Worm (Caenorhabditis elegans): ENCODE measurements around the gene C01G10.14.

Gene C01G10.14

DNA sequence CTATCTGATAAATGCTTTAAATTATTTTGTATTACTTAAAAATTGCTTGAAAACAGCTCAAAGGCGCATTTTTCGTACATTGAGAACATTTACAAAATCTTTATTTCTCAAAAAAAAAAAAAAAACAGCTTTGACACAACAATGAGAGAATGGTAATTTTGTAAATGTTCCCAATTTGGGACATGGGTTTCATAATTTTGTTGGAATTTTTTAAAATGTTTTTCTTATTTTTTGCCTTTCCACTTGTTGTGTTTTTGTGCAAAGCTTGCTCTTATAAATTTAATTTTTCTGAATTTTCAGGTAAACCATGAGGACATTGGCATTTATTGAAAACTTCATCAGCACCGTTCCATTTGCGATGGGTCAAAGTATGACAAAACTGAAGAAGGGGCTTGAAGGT lies 5.9 kb upstream of the C01G10.14 start, which contains the start of gene T01G5.7:
Gene T01G5.7, plus strand, starts transcription at position 301 of the 400 bp plus-strand sequence.
- TF ChIP-seq ztf-29 (GFP tag; IDR thresholded peaks at IDR 0.05) (no peak), ref-1 (GFP tag; conservative IDR thresholded peaks at IDR 0.05) (no peak), flt-1 (GFP tag; IDR thresholded peaks at IDR 0.05) (no peak), klf-2 (GFP tag; conservative IDR thresholded peaks at IDR 0.05) (no peak), T22C8.4 (GFP tag; IDR thresholded peaks at IDR 0.05) (no peak), med-1 (GFP tag; optimal IDR thresholded peaks at IDR 0.05; ENCODE audit: insufficient read depth) (no peak), cog-1 (tag; optimal IDR thresholded peaks at IDR 0.05) (no peak), tab-1 (GFP tag; IDR thresholded peaks at IDR 0.05) (no peak), ztf-23 (GFP tag; IDR thresholded peaks at IDR 0.05) (no peak)

ce11 chrV:15109260-15109659 lies 3.5 kb upstream of the C01G10.14 start, which contains the start of gene Y75B12A.2:
Y75B12A.2 (plus strand) TSS chrV:15109560.
- TF ChIP-seq ztf-29 (GFP tag; IDR thresholded peaks at IDR 0.05) (no peak), ztf-23 (GFP tag; IDR thresholded peaks at IDR 0.05) (no peak), flt-1 (GFP tag; IDR thresholded peaks at IDR 0.05) (no peak), T22C8.4 (GFP tag; IDR thresholded peaks at IDR 0.05) (no peak), ref-1 (GFP tag; conservative IDR thresholded peaks at IDR 0.05) (no peak), tab-1 (GFP tag; IDR thresholded peaks at IDR 0.05) (no peak), klf-2 (GFP tag; conservative IDR thresholded peaks at IDR 0.05) (no peak), cog-1 (tag; optimal IDR thresholded peaks at IDR 0.05) (no peak), med-1 (GFP tag; optimal IDR thresholded peaks at IDR 0.05; ENCODE audit: insufficient read depth) (no peak)

DNA sequence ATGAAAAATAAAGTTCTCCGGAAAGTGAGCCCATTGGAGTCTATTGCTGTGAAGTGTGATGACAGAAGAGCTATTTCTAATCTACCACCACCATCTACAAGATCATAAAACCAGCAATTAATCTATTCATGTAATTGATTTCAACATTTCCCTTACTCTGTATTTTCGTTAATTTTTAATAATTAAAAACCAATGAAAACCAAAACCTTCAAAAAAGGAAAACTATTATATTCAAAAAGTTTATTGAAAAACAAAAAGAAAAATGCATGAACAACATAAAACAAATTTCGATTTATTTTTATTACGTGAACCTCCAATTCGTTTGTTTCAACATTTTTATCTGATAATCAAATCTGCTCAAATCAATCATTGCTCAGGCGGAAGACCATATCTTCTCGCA lies 6.3 kb downstream of the C01G10.14 start, which contains the start of gene C01G10.1:
Gene C01G10.1, plus strand, starts transcription at position 301 of the 400 bp plus-strand sequence.
- no peak for TF ChIP-seq T22C8.4 (GFP tag; IDR thresholded peaks at IDR 0.05)
- no peak for TF ChIP-seq klf-2 (GFP tag; conservative IDR thresholded peaks at IDR 0.05)
- TF ChIP-seq tab-1 (GFP tag; IDR thresholded peaks at IDR 0.05): no peak
- TF ChIP-seq ztf-29 (GFP tag; IDR thresholded peaks at IDR 0.05): no peak
- TF ChIP-seq ref-1 (GFP tag; conservative IDR thresholded peaks at IDR 0.05): no peak
- TF ChIP-seq cog-1 (tag; optimal IDR thresholded peaks at IDR 0.05): no peak
- TF ChIP-seq med-1 (GFP tag; optimal IDR thresholded peaks at IDR 0.05; ENCODE audit: insufficient read depth): no peak
- no peak for TF ChIP-seq ztf-23 (GFP tag; IDR thresholded peaks at IDR 0.05)
- TF ChIP-seq flt-1 (GFP tag; IDR thresholded peaks at IDR 0.05): no peak

- TF ChIP-seq flt-1 (GFP tag; IDR thresholded peaks at IDR 0.05) (no peak), T22C8.4 (GFP tag; IDR thresholded peaks at IDR 0.05) (no peak), tab-1 (GFP tag; IDR thresholded peaks at IDR 0.05) (no peak), cog-1 (tag; optimal IDR thresholded peaks at IDR 0.05) (no peak), ztf-29 (GFP tag; IDR thresholded peaks at IDR 0.05) (no peak)
Observed at ce11 chrV:15094749-15095148, 11.0 kb downstream of the C01G10.14 start, which contains the start of gene srx-78. srx-78 (plus strand) TSS chrV:15095049.

DNA sequence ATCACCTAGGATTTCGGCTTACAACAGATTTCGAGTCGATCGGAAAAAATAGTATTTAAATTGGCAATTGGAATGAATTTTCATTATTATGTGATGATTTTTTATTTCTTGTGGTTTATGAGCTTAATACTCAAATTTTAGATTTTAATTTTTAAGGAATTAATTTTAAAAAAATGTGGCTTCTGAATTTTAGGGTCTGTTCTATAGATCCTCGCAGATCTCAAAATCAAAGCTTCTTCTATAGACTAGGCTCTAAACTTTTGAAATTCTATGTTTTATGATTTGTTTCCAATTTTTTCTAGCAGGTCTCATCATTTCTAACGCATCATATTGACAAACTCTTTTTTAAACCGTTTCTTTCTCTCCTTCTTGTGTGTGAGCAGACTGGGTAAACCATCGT lies 13.1 kb downstream of the C01G10.14 start, which contains the start of gene txt-12:
Gene txt-12, plus strand, starts transcription at position 301 of the 400 bp plus-strand sequence.
- no peak for TF ChIP-seq ref-1 (GFP tag; conservative IDR thresholded peaks at IDR 0.05)
- TF ChIP-seq tab-1 (GFP tag; IDR thresholded peaks at IDR 0.05): no peak
- TF ChIP-seq klf-2 (GFP tag; conservative IDR thresholded peaks at IDR 0.05): no peak
- TF ChIP-seq cog-1 (tag; optimal IDR thresholded peaks at IDR 0.05): no peak
- TF ChIP-seq ztf-29 (GFP tag; IDR thresholded peaks at IDR 0.05): no peak
- no peak for TF ChIP-seq med-1 (GFP tag; optimal IDR thresholded peaks at IDR 0.05; ENCODE audit: insufficient read depth)
- no peak for TF ChIP-seq flt-1 (GFP tag; IDR thresholded peaks at IDR 0.05)
- TF ChIP-seq T22C8.4 (GFP tag; IDR thresholded peaks at IDR 0.05): no peak

ce11 chrV:15090457-15090856 lies 15.3 kb downstream of the C01G10.14 start, which contains the start of gene C01G10.17:
C01G10.17 (plus strand) TSS chrV:15090757.
- TF ChIP-seq cog-1 (tag; optimal IDR thresholded peaks at IDR 0.05) (no peak), ztf-23 (GFP tag; IDR thresholded peaks at IDR 0.05) (no peak), klf-2 (GFP tag; conservative IDR thresholded peaks at IDR 0.05) (no peak), ref-1 (GFP tag; conservative IDR thresholded peaks at IDR 0.05) (no peak), flt-1 (GFP tag; IDR thresholded peaks at IDR 0.05) (no peak), T22C8.4 (GFP tag; IDR thresholded peaks at IDR 0.05) (no peak), ztf-29 (GFP tag; IDR thresholded peaks at IDR 0.05) (no peak), tab-1 (GFP tag; IDR thresholded peaks at IDR 0.05) (no peak), med-1 (GFP tag; optimal IDR thresholded peaks at IDR 0.05; ENCODE audit: insufficient read depth) (no peak)

- TF ChIP-seq med-1 (GFP tag; optimal IDR thresholded peaks at IDR 0.05; ENCODE audit: insufficient read depth) (no peak), klf-2 (GFP tag; conservative IDR thresholded peaks at IDR 0.05) (no peak), tab-1 (GFP tag; IDR thresholded peaks at IDR 0.05) (no peak), ztf-29 (GFP tag; IDR thresholded peaks at IDR 0.05) (no peak), ref-1 (GFP tag; conservative IDR thresholded peaks at IDR 0.05) (no peak), cog-1 (tag; optimal IDR thresholded peaks at IDR 0.05) (no peak), ztf-23 (GFP tag; IDR thresholded peaks at IDR 0.05) (no peak), T22C8.4 (GFP tag; IDR thresholded peaks at IDR 0.05) (no peak), flt-1 (GFP tag; IDR thresholded peaks at IDR 0.05) (no peak)
Observed at ce11 chrV:15089438-15089837, 16.3 kb downstream of the C01G10.14 start, which contains the start of the genes C01G10.5 and C01G10.4. C01G10.5 (minus strand) TSS chrV:15089538. C01G10.4 (plus strand) TSS chrV:15089740.

- no peak for TF ChIP-seq ztf-23 (GFP tag; IDR thresholded peaks at IDR 0.05)
- TF ChIP-seq ztf-29 (GFP tag; IDR thresholded peaks at IDR 0.05): no peak
- no peak for TF ChIP-seq tab-1 (GFP tag; IDR thresholded peaks at IDR 0.05)
- no peak for TF ChIP-seq cog-1 (tag; optimal IDR thresholded peaks at IDR 0.05)
- TF ChIP-seq klf-2 (GFP tag; conservative IDR thresholded peaks at IDR 0.05): no peak
- TF ChIP-seq T22C8.4 (GFP tag; IDR thresholded peaks at IDR 0.05): no peak
- TF ChIP-seq flt-1 (GFP tag; IDR thresholded peaks at IDR 0.05): no peak
- TF ChIP-seq ref-1 (GFP tag; conservative IDR thresholded peaks at IDR 0.05): no peak
- no peak for TF ChIP-seq med-1 (GFP tag; optimal IDR thresholded peaks at IDR 0.05; ENCODE audit: insufficient read depth)
Observed at ce11 chrV:15088613-15089012, 17.1 kb downstream of the C01G10.14 start, which contains the start of gene C01G10.18. C01G10.18 (minus strand) TSS chrV:15088713.

ce11 chrV:15087207-15087706 lies 18.5 kb downstream of the C01G10.14 start, which contains the start of the genes C01G10.15 and C01G10.6:
C01G10.15 (minus strand) TSS chrV:15087307.
C01G10.6 (plus strand) TSS chrV:15087656.
- TF ChIP-seq T22C8.4 (GFP tag; IDR thresholded peaks at IDR 0.05) (no peak), med-1 (GFP tag; optimal IDR thresholded peaks at IDR 0.05; ENCODE audit: insufficient read depth) (no peak), flt-1 (GFP tag; IDR thresholded peaks at IDR 0.05) (no peak), tab-1 (GFP tag; IDR thresholded peaks at IDR 0.05) (no peak), ztf-23 (GFP tag; IDR thresholded peaks at IDR 0.05) (no peak), cog-1 (tag; optimal IDR thresholded peaks at IDR 0.05) (no peak), klf-2 (GFP tag; conservative IDR thresholded peaks at IDR 0.05) (no peak), ztf-29 (GFP tag; IDR thresholded peaks at IDR 0.05) (no peak), ref-1 (GFP tag; conservative IDR thresholded peaks at IDR 0.05) (no peak)
